Fruit fly (Drosophila melanogaster) whole organism, embryonic: ENCODE data around the gene Sec23.

Experiments
- Atf3 ChIP-seq: fragments of 200-800 bp; sonication (Bioruptor generic); optimal IDR thresholded peaks from 3 replicates; lab custom pipeline; 2016; ENCODE audit warnings: missing biosample characterization, missing genetic modification characterization
- Atf6 ChIP-seq: fragments of 200-800 bp; sonication (Bioruptor generic); IDR thresholded peaks from 2 replicates; pipeline ENCODE4 v1.3.6; 2022; ENCODE audit warnings: missing biosample characterization, missing genetic modification characterization
- CG10979 ChIP-seq: fragments of 200-800 bp; sonication (Bioruptor generic); optimal IDR thresholded peaks from 2 replicates; lab custom pipeline; 2018; ENCODE audit warnings: missing biosample characterization, mild to moderate bottlenecking, missing genetic modification characterization, moderate library complexity
- CG11695 ChIP-seq: fragments of 200-800 bp; sonication (Bioruptor generic); IDR thresholded peaks from 3 replicates; pipeline ENCODE4 v1.3.6; 2022; ENCODE audit warnings: missing biosample characterization, missing genetic modification characterization
- CG12155 ChIP-seq: fragments of 200-800 bp; sonication (Bioruptor generic); optimal IDR thresholded peaks from 3 replicates; lab custom pipeline; 2016; ENCODE audit warnings: missing biosample characterization, missing genetic modification characterization
- CG13624 ChIP-seq: fragments of 200-800 bp; sonication (Bioruptor generic); optimal IDR thresholded peaks from 2 replicates; lab custom pipeline; 2016; ENCODE audit warnings: missing biosample characterization, missing genetic modification characterization
- CG13775 ChIP-seq: fragments of 200-800 bp; sonication (Bioruptor generic); optimal IDR thresholded peaks from 3 replicates; lab custom pipeline; 2017; ENCODE audit warnings: missing biosample characterization, mild to moderate bottlenecking, missing genetic modification characterization
- CG14050 ChIP-seq: fragments of 200-800 bp; sonication (Bioruptor generic); IDR thresholded peaks from 3 replicates; pipeline ENCODE4 v1.3.6; 2022; ENCODE audit warnings: missing biosample characterization, missing genetic modification characterization
- CG17328 ChIP-seq: fragments of 200-800 bp; sonication (Bioruptor generic); IDR thresholded peaks from 2 replicates; pipeline ENCODE4 v1.3.6; 2022; ENCODE audit warnings: missing biosample characterization, missing genetic modification characterization
- CG2120 ChIP-seq: fragments of 200-800 bp; sonication (Bioruptor generic); optimal IDR thresholded peaks from 3 replicates; lab custom pipeline; 2016; ENCODE audit warnings: missing biosample characterization, missing genetic modification characterization
- CG2712 ChIP-seq: fragments of 200-800 bp; optimal IDR thresholded peaks from 3 replicates; lab custom pipeline; 2019; ENCODE audit warnings: missing biosample characterization, mild to moderate bottlenecking, missing genetic modification characterization, moderate library complexity
- CG32532 ChIP-seq: fragments of 200-800 bp; sonication (Bioruptor generic); IDR thresholded peaks from 2 replicates; pipeline ENCODE4 v1.3.6; 2022; ENCODE audit warnings: missing biosample characterization, missing genetic modification characterization
- CG34376 ChIP-seq: fragments of 200-800 bp; sonication (Bioruptor generic); optimal IDR thresholded peaks from 2 replicates; lab custom pipeline; 2018; ENCODE audit warnings: missing biosample characterization, mild to moderate bottlenecking, missing genetic modification characterization
- CG5245 ChIP-seq: fragments of 200-800 bp; sonication (Bioruptor generic); optimal IDR thresholded peaks from 3 replicates; lab custom pipeline; 2016; ENCODE audit warnings: missing biosample characterization, missing genetic modification characterization
- CG6683 ChIP-seq: fragments of 200-800 bp; sonication (Bioruptor generic); optimal IDR thresholded peaks from 2 replicates; lab custom pipeline; 2017; ENCODE audit warnings: missing biosample characterization, mild to moderate bottlenecking, missing genetic modification characterization, missing genetic modification reagents
- CG6689 ChIP-seq: fragments of 200-800 bp; sonication (Bioruptor generic); IDR thresholded peaks from 2 replicates; pipeline ENCODE4 v1.3.6; 2022; ENCODE audit warnings: missing biosample characterization, missing genetic modification characterization
- CG6791 ChIP-seq: fragments of 200-800 bp; sonication (Bioruptor generic); IDR thresholded peaks from 3 replicates; pipeline ENCODE4 v1.3.6; 2022; ENCODE audit warnings: missing biosample characterization, missing genetic modification characterization; ENCODE audit not compliant: partially characterized antibody
- CG7745 ChIP-seq: fragments of 200-800 bp; sonication (Bioruptor generic); optimal IDR thresholded peaks from 2 replicates; lab custom pipeline; 2018; ENCODE audit warnings: missing biosample characterization, mild to moderate bottlenecking, missing genetic modification characterization, moderate library complexity
- CG9437 ChIP-seq: fragments of 200-800 bp; sonication (Bioruptor generic); optimal IDR thresholded peaks from 2 replicates; lab custom pipeline; 2018; ENCODE audit warnings: missing biosample characterization, mild to moderate bottlenecking, missing genetic modification characterization
- CG9609 ChIP-seq: fragments of 200-800 bp; sonication (Bioruptor generic); optimal IDR thresholded peaks from 3 replicates; lab custom pipeline; 2016; ENCODE audit warnings: missing biosample characterization, missing genetic modification characterization
- CG9727 ChIP-seq: fragments of 200-800 bp; sonication (Bioruptor generic); optimal IDR thresholded peaks from 3 replicates; lab custom pipeline; 2017; ENCODE audit warnings: missing biosample characterization, mild to moderate bottlenecking, missing genetic modification characterization
- D19A ChIP-seq: fragments of 200-800 bp; optimal IDR thresholded peaks from 3 replicates; lab custom pipeline; 2019; ENCODE audit warnings: missing biosample characterization, mild to moderate bottlenecking, missing genetic modification characterization, moderate library complexity
- Dbx ChIP-seq: fragments of 200-800 bp; sonication (Bioruptor generic); IDR thresholded peaks from 3 replicates; pipeline ENCODE4 v1.3.6; 2022; ENCODE audit warnings: missing biosample characterization, missing genetic modification characterization
- Eip74EF ChIP-seq, 2 experiments: fragments of 200-800 bp in 1 of 2; fragments of >200 bp in 1 of 2; sonication (Bioruptor generic) in 1 of 2; optimal IDR thresholded peaks; 2 replicates each; lab custom pipeline; 2017 to 2019; ENCODE audit warnings: missing biosample characterization in 2 of 2, missing genetic modification characterization in 2 of 2, mild to moderate bottlenecking in 1 of 2, moderate library complexity in 1 of 2
- H2.0 ChIP-seq: fragments of 200-800 bp; sonication (Bioruptor generic); IDR thresholded peaks from 2 replicates; pipeline ENCODE4 v1.3.6; 2022; ENCODE audit warnings: missing biosample characterization, missing genetic modification characterization
- HLH3B ChIP-seq: fragments of 200-800 bp; sonication (Bioruptor generic); IDR thresholded peaks from 2 replicates; pipeline ENCODE4 v1.3.6; 2022; ENCODE audit warnings: missing biosample characterization, missing genetic modification characterization
- Hr78 ChIP-seq, 2 experiments: fragments of 200-800 bp in 1 of 2; fragments of >200 bp in 1 of 2; sonication (Bioruptor generic) in 1 of 2; optimal IDR thresholded peaks; 2 replicates each; lab custom pipeline; 2017 to 2019; ENCODE audit warnings: missing biosample characterization in 2 of 2, missing genetic modification characterization in 2 of 2, mild to moderate bottlenecking in 1 of 2, moderate library complexity in 1 of 2
- Oli ChIP-seq: fragments of 200-800 bp; sonication (Bioruptor generic); optimal IDR thresholded peaks from 2 replicates; lab custom pipeline; 2018; ENCODE audit warnings: missing biosample characterization, mild to moderate bottlenecking, missing genetic modification characterization, moderate library complexity
- Sox102F ChIP-seq: fragments of 200-800 bp; sonication (Bioruptor generic); optimal IDR thresholded peaks from 2 replicates; lab custom pipeline; 2018; ENCODE audit warnings: missing biosample characterization, mild to moderate bottlenecking, missing genetic modification characterization, moderate library complexity
- caup ChIP-seq: fragments of 200-800 bp; sonication (Bioruptor generic); optimal IDR thresholded peaks from 3 replicates; lab custom pipeline; 2017; ENCODE audit warnings: missing biosample characterization, mild to moderate bottlenecking, missing genetic modification characterization, moderate library complexity; ENCODE audit not compliant: severe bottlenecking
- chm ChIP-seq: fragments of 200-800 bp; sonication (Bioruptor generic); IDR thresholded peaks from 2 replicates; pipeline ENCODE4 v1.3.6; 2022; ENCODE audit warnings: missing biosample characterization, missing genetic modification characterization
- dan ChIP-seq: fragments of 200-800 bp; sonication (Bioruptor generic); IDR thresholded peaks from 2 replicates; pipeline ENCODE4 v1.3.6; 2022; ENCODE audit warnings: missing biosample characterization, missing genetic modification characterization
- dimm ChIP-seq: fragments of 200-800 bp; sonication (Bioruptor generic); IDR thresholded peaks from 2 replicates; pipeline ENCODE4 v1.3.6; 2022; ENCODE audit warnings: missing biosample characterization, missing genetic modification characterization
- esg ChIP-seq: fragments of 200-800 bp; sonication (Bioruptor generic); conservative IDR thresholded peaks from 2 replicates; pipeline ENCODE4 v1.3.6; 2022; ENCODE audit warnings: missing biosample characterization, missing genetic modification characterization
- fd3F ChIP-seq: fragments of 200-800 bp; sonication (Bioruptor generic); optimal IDR thresholded peaks from 2 replicates; lab custom pipeline; 2018; ENCODE audit warnings: missing biosample characterization, mild to moderate bottlenecking, missing genetic modification characterization, moderate library complexity
- fd96Cb ChIP-seq: fragments of 200-800 bp; sonication (Bioruptor generic); optimal IDR thresholded peaks from 2 replicates; lab custom pipeline; 2018; ENCODE audit warnings: missing biosample characterization, mild to moderate bottlenecking, missing genetic modification characterization, moderate library complexity
- hbn ChIP-seq: fragments of 200-800 bp; sonication (Bioruptor generic); IDR thresholded peaks from 2 replicates; pipeline ENCODE4 v1.3.6; 2022; ENCODE audit warnings: missing biosample characterization, missing genetic modification characterization; ENCODE audit not compliant: partially characterized antibody
- ind ChIP-seq: fragments of 200-800 bp; sonication (Bioruptor generic); optimal IDR thresholded peaks from 3 replicates; lab custom pipeline; 2016; ENCODE audit warnings: missing biosample characterization, missing genetic modification characterization
- lov ChIP-seq, 2 experiments: fragments of 200-800 bp in 1 of 2; fragments of >200 bp in 1 of 2; sonication (Bioruptor generic) in 1 of 2; IDR thresholded peaks in 1 of 2; optimal IDR thresholded peaks in 1 of 2; 2 replicates in 1 of 2; 3 replicates in 1 of 2; pipeline versions ENCODE4 v1.3.6 to Lab custom; 2017 to 2022; ENCODE audit warnings: missing biosample characterization in 1 of 2, missing genetic modification characterization in 1 of 2
- prd ChIP-seq, 3 experiments: fragments of >200 bp in 2 of 3; fragments of 200-800 bp in 1 of 3; sonication (Bioruptor generic) in 1 of 3; optimal IDR thresholded peaks in 2 of 3; IDR thresholded peaks in 1 of 3; 2 replicates in 2 of 3; 3 replicates in 1 of 3; pipeline versions ENCODE4 v1.3.6 to Lab custom; 2017 to 2022; ENCODE audit warnings: missing biosample characterization in 1 of 3, missing genetic modification characterization in 1 of 3
- pzg ChIP-seq: fragments of 200-800 bp; sonication (Bioruptor generic); optimal IDR thresholded peaks from 3 replicates; lab custom pipeline; 2018; ENCODE audit warnings: missing biosample characterization, mild to moderate bottlenecking, missing genetic modification characterization, moderate library complexity
- ranshi ChIP-seq: fragments of 200-800 bp; sonication (Bioruptor generic); IDR thresholded peaks from 2 replicates; pipeline ENCODE4 v1.3.6; 2022; ENCODE audit warnings: missing biosample characterization, missing genetic modification characterization
- row ChIP-seq: fragments of 200-800 bp; sonication (Bioruptor generic); IDR thresholded peaks from 3 replicates; pipeline ENCODE4 v1.3.6; 2022; ENCODE audit warnings: missing biosample characterization, missing genetic modification characterization
- sens ChIP-seq: fragments of 200-800 bp; sonication (Bioruptor generic); peaks from one replicate; lab custom pipeline; 2016; ENCODE audit warnings: missing biosample characterization, missing genetic modification characterization
- unpg ChIP-seq: fragments of 200-800 bp; sonication (Bioruptor generic); optimal IDR thresholded peaks from 3 replicates; lab custom pipeline; 2018; ENCODE audit warnings: missing biosample characterization, mild to moderate bottlenecking, missing genetic modification characterization, moderate library complexity
- vvl ChIP-seq: fragments of 200-800 bp; sonication (Bioruptor generic); IDR thresholded peaks from 2 replicates; pipeline ENCODE4 v1.3.6; 2022; ENCODE audit warnings: missing biosample characterization, missing genetic modification characterization

Sec23 gene

dm6 chr3R:5636519-5637430 is 12.1 kb upstream of the Sec23 start, which contains the start of the genes CG31548 and CG12170 (continued):
- peak; percentile 53 for TF ChIP-seq D19A (tag; lab: Kevin White, UChicago)
- no peak for TF ChIP-seq Atf3 (GFP tag; lab: Kevin White, UChicago)
- 0 out of 2 replicates have a peak, but pooled peaks have one; percentile 14 for TF ChIP-seq H2.0 (GFP tag; lab: Robert Waterston, UW)
- no peak for TF ChIP-seq hbn
- no peak for TF ChIP-seq caup (GFP tag; lab: Kevin White, UChicago)
- TF ChIP-seq lov (optimal IDR thresholded peaks at IDR 0.05; lab: Kevin White, UChicago): no peak
- 0 out of 3 replicates have a peak, but pooled peaks have one; percentile 15 for TF ChIP-seq lov (GFP tag; IDR thresholded peaks at IDR 0.05; lab: Robert Waterston, UW)
- peak in 1 of 2 experiments; percentile 4 for TF ChIP-seq Eip74EF (GFP tag; optimal IDR thresholded peaks at IDR 0.05; lab: Kevin White, UChicago)
- peak; percentile 32 for TF ChIP-seq CG13624 (GFP tag; lab: Kevin White, UChicago)
- no peak for TF ChIP-seq Dbx
- no peak for TF ChIP-seq CG6791
- TF ChIP-seq CG9437 (GFP tag; lab: Kevin White, UChicago): peak; percentile 95
- TF ChIP-seq sens (GFP tag; lab: Kevin White, UChicago): peak; percentile 93
- TF ChIP-seq CG11695: peak; percentile 66
- TF ChIP-seq Hr78 (GFP tag; optimal IDR thresholded peaks at IDR 0.05; lab: Kevin White, UChicago): no peak
- no peak for TF ChIP-seq CG7745 (tag; lab: Kevin White, UChicago)
- TF ChIP-seq fd96Cb (tag; lab: Kevin White, UChicago): peak; percentile 35
- peak; percentile 62; the same call in 2 of the 3 replicates for TF ChIP-seq row (GFP tag; lab: Robert Waterston, UW)
- peak; percentile 15 for TF ChIP-seq pzg (GFP tag; lab: Kevin White, UChicago)
- TF ChIP-seq CG17328 (GFP tag; lab: Robert Waterston, UW): peak; percentile 64
- TF ChIP-seq CG32532: peak; percentile 59; the same call in 1 of the 2 replicates
- TF ChIP-seq HLH3B: peak; percentile 36; the same call in 1 of the 2 replicates
- peak; percentile 58; the same call in 1 of the 2 replicates for TF ChIP-seq CG6689 (GFP tag; lab: Robert Waterston, UW)
- peak; percentile 64 for TF ChIP-seq chm (GFP tag; lab: Robert Waterston, UW)
- peak; percentile 2 for TF ChIP-seq CG9609 (GFP tag; lab: Kevin White, UChicago)
- TF ChIP-seq CG6683 (GFP tag; lab: Kevin White, UChicago): peak; percentile 34
- TF ChIP-seq esg: peak; percentile 50
- peak; percentile 31 for TF ChIP-seq CG12155 (GFP tag; lab: Kevin White, UChicago)
- TF ChIP-seq CG10979: peak; percentile 57
- TF ChIP-seq Sox102F (GFP tag; lab: Kevin White, UChicago): no peak
- no peak for TF ChIP-seq CG34376 (GFP tag; lab: Kevin White, UChicago)
- TF ChIP-seq CG14050: no peak
- TF ChIP-seq Oli (tag; lab: Kevin White, UChicago): peak; percentile 15
- TF ChIP-seq CG9727 (GFP tag; lab: Kevin White, UChicago): peak; percentile 69
- TF ChIP-seq CG5245 (GFP tag; lab: Kevin White, UChicago): peak; percentile 3
- TF ChIP-seq dimm: no peak
- TF ChIP-seq fd3F (GFP tag; lab: Kevin White, UChicago): peak; percentile 11
- peak; percentile 62 for TF ChIP-seq CG2120 (GFP tag; lab: Kevin White, UChicago)
- TF ChIP-seq dan (GFP tag; lab: Robert Waterston, UW): no peak
- TF ChIP-seq unpg (GFP tag; lab: Kevin White, UChicago): peak; percentile 60
- TF ChIP-seq Atf6: peak; percentile 39; the same call in 1 of the 2 replicates
- no peak for TF ChIP-seq prd (optimal IDR thresholded peaks at IDR 0.05; lab: Kevin White, UChicago)
- TF ChIP-seq prd (GFP tag; IDR thresholded peaks at IDR 0.05; lab: Robert Waterston, UW): peak; percentile 42; the same call in 1 of the 3 replicates
- TF ChIP-seq CG2712 (tag; lab: Kevin White, UChicago): peak; percentile 77
- TF ChIP-seq ranshi (GFP tag; lab: Robert Waterston, UW): peak; percentile 33; the same call in 1 of the 2 replicates
- TF ChIP-seq vvl (GFP tag; lab: Robert Waterston, UW): peak; percentile 64
- peak; percentile 62 for TF ChIP-seq CG13775 (GFP tag; lab: Kevin White, UChicago)
- TF ChIP-seq ind (GFP tag; lab: Kevin White, UChicago): peak; percentile 33
